Fruit fly (Drosophila melanogaster) whole organism, adult: ENCODE measurements around the gene CG10366.

Source experiments
- CG12768 ChIP-seq: fragments of 200-800 bp; sonication (Bioruptor generic); optimal IDR thresholded peaks from 2 replicates; lab custom pipeline; 2017; ENCODE audit warnings: missing biosample characterization, missing genetic modification characterization, mild to moderate bottlenecking, moderate library complexity, missing genetic modification reagents
- CG33017 ChIP-seq: fragments of 200-800 bp; sonication (Bioruptor generic); optimal IDR thresholded peaks from 2 replicates; lab custom pipeline; 2018; ENCODE audit warnings: missing biosample characterization, mild to moderate bottlenecking, missing genetic modification characterization, moderate library complexity
- CG5204 ChIP-seq: fragments of 200-800 bp; sonication (Bioruptor generic); optimal IDR thresholded peaks from 2 replicates; lab custom pipeline; 2016; ENCODE audit warnings: missing biosample characterization, missing genetic modification characterization
- CG7045 ChIP-seq: fragments of 200-800 bp; sonication (Bioruptor generic); optimal IDR thresholded peaks from 2 replicates; lab custom pipeline; 2017; ENCODE audit warnings: missing biosample characterization, mild to moderate bottlenecking, missing genetic modification characterization
- Clk ChIP-seq: fragments of 200-800 bp; sonication (Bioruptor generic); optimal IDR thresholded peaks from 2 replicates; lab custom pipeline; 2017; ENCODE audit warnings: missing biosample characterization, missing genetic modification characterization
- Crg-1 ChIP-seq: fragments of 200-800 bp; sonication (Bioruptor generic); optimal IDR thresholded peaks from 2 replicates; lab custom pipeline; 2016; ENCODE audit warnings: missing biosample characterization, missing genetic modification characterization
- Mnt ChIP-seq: fragments of 200-800 bp; sonication (Bioruptor generic); optimal IDR thresholded peaks from 2 replicates; lab custom pipeline; 2016; ENCODE audit warnings: missing biosample characterization, mild to moderate bottlenecking, missing genetic modification characterization
- bab1 ChIP-seq: fragments of 200-800 bp; sonication (Bioruptor generic); optimal IDR thresholded peaks from 3 replicates; lab custom pipeline; 2019; ENCODE audit warnings: missing biosample characterization, mild to moderate bottlenecking, missing genetic modification characterization, moderate library complexity
- cic ChIP-seq: fragments of 200-800 bp; sonication (Bioruptor generic); optimal IDR thresholded peaks from 2 replicates; lab custom pipeline; 2017; ENCODE audit warnings: missing biosample characterization, mild to moderate bottlenecking, missing genetic modification characterization, moderate library complexity
- cnc ChIP-seq, 2 experiments: fragments of >200 bp; optimal IDR thresholded peaks; 2 replicates each; lab custom pipeline; 2017
- kay ChIP-seq: fragments of 200-800 bp; sonication (Bioruptor generic); peaks from one replicate; lab custom pipeline; 2016; ENCODE audit warnings: missing biosample characterization, missing genetic modification characterization, borderline replicate concordance
- ovo ChIP-seq: fragments of 200-800 bp; sonication (Bioruptor generic); optimal IDR thresholded peaks from 2 replicates; lab custom pipeline; 2016; ENCODE audit warnings: missing biosample characterization, missing genetic modification characterization
- toe ChIP-seq: fragments of 200-800 bp; sonication (Bioruptor generic); optimal IDR thresholded peaks from 2 replicates; lab custom pipeline; 2016; ENCODE audit warnings: missing biosample characterization, missing genetic modification characterization

DNA sequence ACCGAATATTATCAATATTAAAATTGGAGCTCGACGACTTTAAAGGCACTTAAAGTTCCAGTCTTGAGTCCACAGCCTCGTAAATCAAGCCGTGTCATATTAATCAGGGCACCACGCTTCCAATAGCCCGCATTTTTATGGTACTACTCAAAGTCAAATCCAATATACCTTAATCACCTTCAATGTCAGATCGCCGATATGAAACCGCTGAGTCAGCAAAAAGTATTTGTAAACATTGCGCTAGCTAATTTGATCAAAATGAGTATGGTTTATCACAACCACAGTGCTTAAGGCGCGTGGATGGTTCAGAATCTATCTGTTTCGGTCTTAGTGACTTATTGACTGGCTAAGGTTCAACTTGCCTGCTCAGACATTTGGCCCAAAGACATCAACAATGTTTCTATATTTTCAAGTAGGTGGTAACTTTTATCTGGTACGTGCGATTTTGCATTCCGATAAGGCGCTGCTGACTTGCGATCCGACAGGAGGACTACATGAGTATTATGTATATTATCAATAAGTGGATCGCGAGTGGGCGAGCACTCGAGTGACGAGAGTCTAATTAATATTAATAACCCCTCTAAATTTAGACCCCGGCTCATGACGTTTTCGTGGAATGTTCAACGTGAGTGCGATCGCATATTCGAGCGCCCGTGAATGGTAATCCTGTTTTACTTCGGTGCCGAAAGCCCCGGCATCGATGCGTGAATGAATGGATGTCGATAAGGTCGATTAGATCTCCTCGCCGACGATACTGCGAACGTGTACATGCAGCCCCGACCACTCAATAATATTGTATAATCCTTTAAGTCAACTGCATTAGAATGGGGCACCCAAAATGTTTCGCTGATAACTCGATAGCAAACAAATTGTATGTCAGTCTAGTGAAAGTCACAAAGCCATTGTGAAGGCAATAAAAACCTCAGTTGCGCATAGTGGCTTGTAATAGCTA, 20.7 kb upstream of the CG10366 start, which contains the start of gene CG13078:
- TF ChIP-seq Crg-1 (GFP tag; lab: Kevin White, UChicago) = no peak
- TF ChIP-seq cic (GFP tag; lab: Kevin White, UChicago) = no peak
- no peak for TF ChIP-seq CG7045 (GFP tag; lab: Kevin White, UChicago)
- no peak for TF ChIP-seq ovo (GFP tag; lab: Kevin White, UChicago)
- no peak for TF ChIP-seq bab1 (GFP tag; lab: Kevin White, UChicago)
- TF ChIP-seq cnc (optimal IDR thresholded peaks at IDR 0.05; lab: Kevin White, UChicago) = no peak
- TF ChIP-seq kay (GFP tag; lab: Kevin White, UChicago) = no peak
- TF ChIP-seq Mnt (GFP tag; lab: Kevin White, UChicago) = no peak
- no peak for TF ChIP-seq CG33017 (tag; lab: Kevin White, UChicago)
- no peak for TF ChIP-seq toe (GFP tag; lab: Kevin White, UChicago)
- no peak for TF ChIP-seq Clk
- no peak for TF ChIP-seq CG5204
- no peak for TF ChIP-seq CG12768 (GFP tag; lab: Kevin White, UChicago)
